Worm (Caenorhabditis elegans) whole organism, L1 larva: Measurements from ENCODE around the gene ceh-40.

ENCODE experiments used
- C04F5.9 ChIP-seq: sonication (generic microtip); optimal IDR thresholded peaks from 2 replicates; lab custom pipeline; 2016; ENCODE audit warnings: missing genetic modification characterization, missing compliant biosample characterization
- F16B12.6 ChIP-seq: fragments of 150-350 bp; optimal IDR thresholded peaks from 2 replicates; lab custom pipeline; 2014; ENCODE audit warnings: missing biosample characterization, missing genetic modification characterization
- Y116A8C.19 ChIP-seq: sonication (generic microtip); optimal IDR thresholded peaks from 2 replicates; lab custom pipeline; 2016; ENCODE audit warnings: missing compliant biosample characterization, missing genetic modification characterization, borderline replicate concordance
- ama-1 ChIP-seq: fragments of 150-350 bp; optimal IDR thresholded peaks from 2 replicates; lab custom pipeline; 2014
- ceh-82 ChIP-seq, 3 experiments: fragments of 150-350 bp in 1 of 3; sonication (generic microtip) in 2 of 3; optimal IDR thresholded peaks; 2 replicates each; lab custom pipeline; 2014 to 2017; ENCODE audit warnings: missing biosample characterization in 3 of 3, missing genetic modification characterization in 3 of 3
- ceh-90 ChIP-seq: sonication (generic microtip); optimal IDR thresholded peaks from 2 replicates; lab custom pipeline; 2016; ENCODE audit warnings: missing genetic modification characterization, missing compliant biosample characterization
- efl-3 ChIP-seq: fragments of 200-800 bp; sonication (Bioruptor generic); optimal IDR thresholded peaks from 2 replicates; lab custom pipeline; 2018; ENCODE audit warnings: mild to moderate bottlenecking, missing genetic modification characterization, missing compliant biosample characterization
- egl-13 ChIP-seq: sonication (generic microtip); optimal IDR thresholded peaks from 2 replicates; lab custom pipeline; 2016; ENCODE audit warnings: missing genotype, missing genetic modification reagents, missing genetic modification characterization, missing compliant biosample characterization
- egl-27 ChIP-seq, 2 experiments: fragments of 150-350 bp in 1 of 2; sonication (generic microtip); optimal IDR thresholded peaks; 3 replicates each; lab custom pipeline; 2017 to 2018; ENCODE audit warnings: missing biosample characterization in 2 of 2, missing genetic modification characterization in 2 of 2, missing genetic modification reagents in 2 of 2
- elt-3 ChIP-seq, 6 experiments: fragments of 150-350 bp in 1 of 6; sonication (generic microtip); optimal IDR thresholded peaks; 2 replicates each; lab custom pipeline; 2017 to 2018; ENCODE audit warnings: missing biosample characterization in 6 of 6, missing genetic modification characterization in 6 of 6, inconsistent platforms in 1 of 6
- ets-5 ChIP-seq: fragments of 200-800 bp; sonication (Bioruptor generic); IDR thresholded peaks from 2 replicates; pipeline ENCODE4 v1.3.6; 2022; ENCODE audit warnings: missing genetic modification characterization, missing compliant biosample characterization
- fkh-8 ChIP-seq: sonication (generic microtip); optimal IDR thresholded peaks from 2 replicates; lab custom pipeline; 2016; ENCODE audit warnings: mild to moderate bottlenecking, missing genetic modification characterization, missing compliant biosample characterization
- fos-1 ChIP-seq: fragments of 150-350 bp; optimal IDR thresholded peaks from 2 replicates; lab custom pipeline; 2014; ENCODE audit warnings: missing biosample characterization, missing genetic modification characterization
- grh-1 ChIP-seq: fragments of 200-800 bp; sonication (Bioruptor generic); IDR thresholded peaks from 2 replicates; pipeline ENCODE4 v1.3.6; 2022; ENCODE audit warnings: missing genetic modification reagents, missing genetic modification characterization, missing compliant biosample characterization
- hlh-17 ChIP-seq: fragments of 200-800 bp; sonication (Bioruptor generic); optimal IDR thresholded peaks from 2 replicates; lab custom pipeline; 2018; ENCODE audit warnings: missing genetic modification characterization, mild to moderate bottlenecking, missing compliant biosample characterization, moderate library complexity, borderline replicate concordance
- irx-1 ChIP-seq: sonication (generic microtip); optimal IDR thresholded peaks from 2 replicates; lab custom pipeline; 2016; ENCODE audit warnings: missing genetic modification characterization, missing compliant biosample characterization
- lin-14 ChIP-seq: fragments of 200-800 bp; sonication (Bioruptor generic); optimal IDR thresholded peaks from 2 replicates; lab custom pipeline; 2018; ENCODE audit warnings: mild to moderate bottlenecking, missing genetic modification characterization, moderate library complexity, missing compliant biosample characterization
- lin-15B ChIP-seq: fragments of 150-350 bp; sonication (generic microtip); optimal IDR thresholded peaks from 3 replicates; lab custom pipeline; 2014; ENCODE audit warnings: missing biosample characterization, missing genetic modification characterization
- mdl-1 ChIP-seq, 2 experiments: fragments of 150-350 bp; optimal IDR thresholded peaks; 2 replicates each; lab custom pipeline; 2014 to 2017; ENCODE audit warnings: missing biosample characterization in 2 of 2, missing genetic modification characterization in 2 of 2, inconsistent platforms in 1 of 2
- mep-1 ChIP-seq: fragments of 150-350 bp; optimal IDR thresholded peaks from 2 replicates; lab custom pipeline; 2014; ENCODE audit warnings: missing biosample characterization, missing genetic modification characterization
- nhr-19 ChIP-seq: fragments of 200-800 bp; sonication (Bioruptor generic); conservative IDR thresholded peaks from 2 replicates; pipeline ENCODE4 v1.3.6; 2022; ENCODE audit warnings: missing genetic modification characterization, missing compliant biosample characterization
- nhr-76 ChIP-seq: sonication (generic microtip); optimal IDR thresholded peaks from 2 replicates; lab custom pipeline; 2017; ENCODE audit warnings: missing biosample characterization, missing genetic modification characterization
- nhr-77 ChIP-seq: fragments of 150-350 bp; optimal IDR thresholded peaks from 2 replicates; lab custom pipeline; 2014; ENCODE audit warnings: missing biosample characterization, missing genetic modification characterization
- nhr-84 ChIP-seq: sonication (generic microtip); optimal IDR thresholded peaks from 2 replicates; lab custom pipeline; 2017; ENCODE audit warnings: missing biosample characterization, missing genetic modification characterization
- nhr-85 ChIP-seq: sonication (generic microtip); peaks from one replicate; lab custom pipeline; 2016; ENCODE audit warnings: missing genetic modification characterization, inconsistent platforms, missing compliant biosample characterization
- pag-3 ChIP-seq: sonication (generic microtip); optimal IDR thresholded peaks from 2 replicates; lab custom pipeline; 2017; ENCODE audit warnings: missing genetic modification characterization, mild to moderate bottlenecking, missing compliant biosample characterization, antibody characterized with exemption, borderline replicate concordance; ENCODE audit not compliant: insufficient read depth
- rnt-1 ChIP-seq: sonication (generic microtip); optimal IDR thresholded peaks from 2 replicates; lab custom pipeline; 2016; ENCODE audit warnings: mild to moderate bottlenecking, missing genetic modification characterization, moderate library complexity, missing compliant biosample characterization
- skn-1 ChIP-seq: fragments of 150-350 bp; optimal IDR thresholded peaks from 2 replicates; lab custom pipeline; 2014; ENCODE audit warnings: missing biosample characterization, missing genetic modification characterization
- snpc-4 ChIP-seq: fragments of 150-350 bp; optimal IDR thresholded peaks from 2 replicates; lab custom pipeline; 2014; ENCODE audit warnings: missing biosample characterization, missing genetic modification characterization
- sox-4 ChIP-seq: sonication (generic microtip); optimal IDR thresholded peaks from 2 replicates; lab custom pipeline; 2016; ENCODE audit warnings: missing genetic modification characterization, missing compliant biosample characterization
- swsn-7 ChIP-seq: sonication (generic microtip); optimal IDR thresholded peaks from 2 replicates; lab custom pipeline; 2016; ENCODE audit warnings: missing genetic modification characterization, missing compliant biosample characterization
- tlp-1 ChIP-seq: fragments of 150-350 bp; optimal IDR thresholded peaks from 2 replicates; lab custom pipeline; 2014; ENCODE audit warnings: missing biosample characterization, missing genetic modification characterization
- unc-62 ChIP-seq: fragments of 150-350 bp; optimal IDR thresholded peaks from 2 replicates; lab custom pipeline; 2014; ENCODE audit warnings: missing biosample characterization, missing genetic modification reagents, missing genetic modification characterization
- zip-4 ChIP-seq: fragments of 200-800 bp; sonication (Bioruptor generic); optimal IDR thresholded peaks from 2 replicates; lab custom pipeline; 2018; ENCODE audit warnings: mild to moderate bottlenecking, missing genetic modification characterization, moderate library complexity, missing compliant biosample characterization
- ztf-11 ChIP-seq, 2 experiments: sonication (generic microtip); optimal IDR thresholded peaks; 2 replicates each; lab custom pipeline; 2016 to 2017; ENCODE audit warnings: missing genetic modification characterization in 2 of 2, missing biosample characterization in 1 of 2, missing compliant biosample characterization in 1 of 2
- ztf-4 ChIP-seq: fragments of 150-350 bp; optimal IDR thresholded peaks from 2 replicates; lab custom pipeline; 2014; ENCODE audit warnings: missing biosample characterization, missing genetic modification characterization

The ceh-40 gene

DNA sequence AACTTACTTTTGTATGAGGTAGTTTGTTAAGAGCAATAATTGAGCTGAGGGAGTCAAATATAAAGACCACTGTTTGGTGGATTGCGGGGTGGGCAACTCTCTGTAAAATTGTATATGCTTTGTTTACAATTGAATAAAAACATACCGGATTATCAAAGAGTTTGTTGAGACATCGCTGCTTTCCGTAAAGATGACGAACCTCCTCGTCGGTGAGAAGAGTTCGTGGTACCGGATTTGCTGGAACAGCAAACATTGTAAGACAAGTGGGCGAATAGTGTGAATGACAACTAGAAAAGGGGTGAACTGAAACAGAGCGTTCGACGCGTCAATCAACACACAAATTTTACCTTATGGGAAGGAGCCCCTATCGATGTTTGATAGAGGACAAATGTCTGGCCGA, 24.2 kb downstream of the ceh-40 start, which contains the start of gene W06D11.2:
Gene W06D11.2 (minus strand): TSS at position 339 of the 400 bp plus-strand sequence.
- no peak for TF ChIP-seq fos-1 (tag; lab: Kevin White, UChicago)
- no peak for TF ChIP-seq ama-1 (lab: Kevin White, UChicago)
- TF ChIP-seq ets-5 (GFP tag; lab: Robert Waterston, UW), result no peak
- no peak for TF ChIP-seq sox-4 (tag; lab: Kevin White, UChicago)
- no peak for TF ChIP-seq nhr-85 (tag; lab: Kevin White, UChicago)
- TF ChIP-seq skn-1 (tag; lab: Kevin White, UChicago), result no peak
- TF ChIP-seq, all 84 proteins: peak for 0

DNA sequence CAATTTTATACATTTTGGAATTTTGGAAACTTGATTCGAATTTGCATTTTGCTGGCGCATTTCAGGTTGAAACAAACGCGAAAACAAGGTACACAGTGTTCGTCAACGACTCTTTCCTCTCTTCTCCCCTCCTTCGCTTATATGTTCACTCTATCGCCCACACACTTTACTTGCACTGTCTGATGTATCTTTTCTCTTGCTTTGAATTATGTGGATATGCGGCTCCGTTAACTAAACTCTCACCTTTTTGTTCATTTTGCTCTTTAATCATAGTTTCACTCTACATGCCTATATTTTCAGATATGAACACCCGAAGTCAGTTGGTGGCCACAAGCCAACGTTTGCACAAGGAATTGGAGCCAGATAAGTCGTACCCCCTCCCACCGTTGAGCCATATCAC, 26.3 kb downstream of the ceh-40 start, which contains the start of gene W06D11.1:
Gene W06D11.1 (plus strand): TSS at position 301 of the 400 bp plus-strand sequence.
- no peak for TF ChIP-seq Y116A8C.19 (tag; lab: Kevin White, UChicago)
- no peak for TF ChIP-seq nhr-76 (tag; lab: Kevin White, UChicago)
- TF ChIP-seq fos-1 (tag; lab: Kevin White, UChicago), result no peak
- TF ChIP-seq pag-3 (tag; lab: Kevin White, UChicago), result no peak
- TF ChIP-seq egl-27 (tag; optimal IDR thresholded peaks at IDR 0.05; lab: Kevin White, UChicago), result no peak
- no peak for TF ChIP-seq rnt-1 (tag; lab: Kevin White, UChicago)
- TF ChIP-seq tlp-1 (tag; lab: Kevin White, UChicago), result no peak
- no peak for TF ChIP-seq ztf-4 (tag; lab: Kevin White, UChicago)
- no peak for TF ChIP-seq egl-13 (tag; lab: Kevin White, UChicago)
- no peak for TF ChIP-seq mdl-1 (tag; optimal IDR thresholded peaks at IDR 0.05; lab: Kevin White, UChicago)
- TF ChIP-seq fkh-8, result no peak
- TF ChIP-seq grh-1, result no peak
- TF ChIP-seq zip-4, result no peak
- no peak for TF ChIP-seq irx-1 (tag; lab: Kevin White, UChicago)
- TF ChIP-seq ceh-82 (tag; optimal IDR thresholded peaks at IDR 0.05; lab: Kevin White, UChicago), result no peak
- TF ChIP-seq hlh-17 (GFP tag; lab: Kevin White, UChicago), result no peak

DNA sequence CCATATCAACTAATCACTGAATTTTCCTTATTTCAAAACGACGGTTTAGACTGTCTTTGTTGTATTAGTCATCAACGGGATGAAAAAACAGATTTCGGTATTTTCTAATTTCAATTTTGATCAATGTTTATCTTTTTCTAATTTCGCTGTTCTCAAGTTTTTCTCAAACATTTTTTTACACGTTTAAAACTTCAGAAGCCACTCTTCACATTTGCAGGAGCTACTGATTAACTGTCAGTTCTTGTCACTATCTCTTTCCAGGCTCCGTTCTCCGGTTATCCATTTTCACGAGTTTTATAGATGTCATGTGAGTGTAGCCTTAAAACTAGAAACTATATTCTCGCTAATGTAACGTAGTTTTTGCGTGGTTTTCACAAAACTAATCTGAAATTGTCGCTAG, 30.0 kb downstream of the ceh-40 start, which contains the start of gene C04B4.4:
Gene C04B4.4 (plus strand): TSS at position 301 of the 400 bp plus-strand sequence.
- TF ChIP-seq snpc-4 (tag; lab: Kevin White, UChicago) (no peak), swsn-7 (tag; lab: Kevin White, UChicago) (no peak), mep-1 (tag; lab: Kevin White, UChicago) (no peak), ztf-11 (tag; optimal IDR thresholded peaks at IDR 0.05; lab: Kevin White, UChicago) (no peak), grh-1 (no peak), irx-1 (tag; lab: Kevin White, UChicago) (no peak), unc-62 (no peak), nhr-84 (tag; lab: Kevin White, UChicago) (no peak), C04F5.9 (tag; lab: Kevin White, UChicago) (no peak), elt-3 (tag; optimal IDR thresholded peaks at IDR 0.05; lab: Kevin White, UChicago) (no peak), lin-15B (no peak), nhr-85 (tag; lab: Kevin White, UChicago) (no peak), nhr-19 (GFP tag; lab: Robert Waterston, UW) (no peak)

DNA sequence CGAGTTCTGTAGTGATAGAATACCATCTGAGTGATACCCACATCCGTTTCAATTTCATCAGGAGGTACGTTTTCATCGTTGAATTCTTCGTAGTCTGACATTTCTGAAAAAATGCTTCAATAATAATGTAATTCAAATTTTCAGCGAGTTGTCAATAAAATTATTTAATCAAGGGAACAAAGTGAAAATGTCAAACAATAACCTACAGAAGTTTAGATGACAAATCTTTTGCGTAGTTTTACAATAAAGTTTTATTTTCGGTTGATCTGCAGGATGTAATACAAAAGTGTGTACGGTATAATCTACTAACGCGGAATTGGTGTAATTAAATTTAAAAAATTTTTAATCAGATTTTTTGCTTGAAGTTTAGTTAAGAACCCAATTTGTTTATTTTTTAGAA, 32.3 kb downstream of the ceh-40 start, which contains the start of gene C04B4.5:
Gene C04B4.5 (minus strand): TSS at position 101 of the 400 bp plus-strand sequence.
- no peak for TF ChIP-seq unc-62
- no peak for TF ChIP-seq ceh-90
- no peak for TF ChIP-seq zip-4
- no peak for TF ChIP-seq F16B12.6 (tag; lab: Kevin White, UChicago)
- TF ChIP-seq nhr-77, result no peak
- no peak for TF ChIP-seq lin-14 (GFP tag; lab: Kevin White, UChicago)
- TF ChIP-seq sox-4 (tag; lab: Kevin White, UChicago), result no peak
- TF ChIP-seq efl-3 (GFP tag; lab: Kevin White, UChicago), result no peak
- TF ChIP-seq hlh-17 (GFP tag; lab: Kevin White, UChicago), result no peak
- TF ChIP-seq Y116A8C.19 (tag; lab: Kevin White, UChicago), result no peak
- TF ChIP-seq mep-1 (tag; lab: Kevin White, UChicago), result no peak
- no peak for TF ChIP-seq ets-5 (GFP tag; lab: Robert Waterston, UW)
- TF ChIP-seq snpc-4 (tag; lab: Kevin White, UChicago), result no peak
